Worm (Caenorhabditis elegans) whole organism, mixed stage, embryonic: ENCODE results near the gene R04B5.11.

Experiments
- bed-3 ChIP-seq: fragments of 200-800 bp; sonication (Bioruptor generic); optimal IDR thresholded peaks from 3 replicates; lab custom pipeline; 2018; ENCODE audit warnings: mild to moderate bottlenecking, missing genetic modification characterization, moderate library complexity, missing compliant biosample characterization
- blmp-1 ChIP-seq: fragments of 150-350 bp; optimal IDR thresholded peaks from 2 replicates; lab custom pipeline; 2014; ENCODE audit warnings: missing biosample characterization, missing genetic modification characterization
- ceh-39 ChIP-seq: fragments of 150-350 bp; optimal IDR thresholded peaks from 2 replicates; lab custom pipeline; 2014; ENCODE audit warnings: missing biosample characterization, missing genetic modification characterization
- ceh-43 ChIP-seq: fragments of 200-800 bp; sonication (Bioruptor generic); optimal IDR thresholded peaks from 2 replicates; lab custom pipeline; 2018; ENCODE audit warnings: mild to moderate bottlenecking, missing genetic modification characterization, moderate library complexity, missing compliant biosample characterization
- ceh-83 ChIP-seq: fragments of 200-800 bp; sonication (Bioruptor generic); optimal IDR thresholded peaks from 2 replicates; lab custom pipeline; 2018; ENCODE audit warnings: mild to moderate bottlenecking, missing genetic modification characterization, missing compliant biosample characterization
- ces-1 ChIP-seq: fragments of 150-350 bp; optimal IDR thresholded peaks from 2 replicates; lab custom pipeline; 2014; ENCODE audit warnings: missing biosample characterization, missing genetic modification reagents, missing genetic modification characterization
- cnd-1 ChIP-seq: fragments of 200-800 bp; sonication (Bioruptor generic); optimal IDR thresholded peaks from 2 replicates; lab custom pipeline; 2018; ENCODE audit warnings: mild to moderate bottlenecking, missing genetic modification characterization, missing compliant biosample characterization
- elt-1 ChIP-seq: sonication (generic microtip); optimal IDR thresholded peaks from 2 replicates; lab custom pipeline; 2017; ENCODE audit warnings: missing genetic modification characterization, mild to moderate bottlenecking, missing compliant biosample characterization, antibody characterized with exemption, moderate library complexity, borderline replicate concordance; ENCODE audit not compliant: insufficient read depth
- elt-3 ChIP-seq: fragments of 150-350 bp; optimal IDR thresholded peaks from 2 replicates; lab custom pipeline; 2014; ENCODE audit warnings: missing biosample characterization, missing genetic modification characterization
- flh-1 ChIP-seq: fragments of 200-800 bp; sonication (Bioruptor generic); optimal IDR thresholded peaks from 2 replicates; lab custom pipeline; 2018; ENCODE audit warnings: mild to moderate bottlenecking, missing genetic modification characterization, moderate library complexity, missing compliant biosample characterization
- ham-2 ChIP-seq: fragments of 200-800 bp; sonication (Bioruptor generic); optimal IDR thresholded peaks from 2 replicates; lab custom pipeline; 2018; ENCODE audit warnings: mild to moderate bottlenecking, missing genetic modification characterization, missing compliant biosample characterization
- lin-13 ChIP-seq: fragments of 150-350 bp; optimal IDR thresholded peaks from 2 replicates; lab custom pipeline; 2014; ENCODE audit warnings: missing biosample characterization, missing genetic modification characterization
- lin-32 ChIP-seq: fragments of 200-800 bp; sonication (Bioruptor generic); optimal IDR thresholded peaks from 2 replicates; lab custom pipeline; 2018; ENCODE audit warnings: mild to moderate bottlenecking, missing genetic modification characterization, missing compliant biosample characterization
- mab-5 ChIP-seq: fragments of 150-350 bp; optimal IDR thresholded peaks from 2 replicates; lab custom pipeline; 2014; ENCODE audit warnings: missing biosample characterization, missing genetic modification characterization
- mep-1 ChIP-seq: fragments of 150-350 bp; optimal IDR thresholded peaks from 2 replicates; lab custom pipeline; 2017; ENCODE audit warnings: missing biosample characterization, missing genetic modification reagents, missing genetic modification characterization, inconsistent platforms
- mls-2 ChIP-seq: sonication (generic microtip); optimal IDR thresholded peaks from 2 replicates; lab custom pipeline; 2016; ENCODE audit warnings: mild to moderate bottlenecking, missing genetic modification characterization, moderate library complexity, missing compliant biosample characterization
- nhr-12 ChIP-seq: fragments of 150-350 bp; optimal IDR thresholded peaks from 2 replicates; lab custom pipeline; 2014; ENCODE audit warnings: missing biosample characterization, missing genetic modification characterization
- nhr-237 ChIP-seq: fragments of 150-350 bp; optimal IDR thresholded peaks from 2 replicates; lab custom pipeline; 2014; ENCODE audit warnings: missing biosample characterization, missing genetic modification characterization
- nhr-76 ChIP-seq: sonication (generic microtip); optimal IDR thresholded peaks from 2 replicates; lab custom pipeline; 2017; ENCODE audit warnings: missing biosample characterization, missing genetic modification characterization
- pha-4 ChIP-seq: fragments of 150-350 bp; optimal IDR thresholded peaks from 2 replicates; lab custom pipeline; 2018; ENCODE audit warnings: missing biosample characterization, missing genetic modification reagents, missing genetic modification characterization
- sem-2 ChIP-seq: fragments of 200-800 bp; sonication (Bioruptor generic); optimal IDR thresholded peaks from 2 replicates; lab custom pipeline; 2018; ENCODE audit warnings: mild to moderate bottlenecking, missing genetic modification characterization, missing compliant biosample characterization
- snpc-4 ChIP-seq: fragments of 150-350 bp; optimal IDR thresholded peaks from 2 replicates; lab custom pipeline; 2014; ENCODE audit warnings: missing biosample characterization, missing genetic modification characterization
- sptf-1 ChIP-seq: sonication (generic microtip); optimal IDR thresholded peaks from 2 replicates; lab custom pipeline; 2017; ENCODE audit warnings: mild to moderate bottlenecking, missing genetic modification characterization, moderate library complexity, missing compliant biosample characterization
- tbx-8 ChIP-seq: fragments of 200-800 bp; sonication (Bioruptor generic); optimal IDR thresholded peaks from 2 replicates; lab custom pipeline; 2018; ENCODE audit warnings: mild to moderate bottlenecking, missing genetic modification characterization, moderate library complexity, missing compliant biosample characterization
- unc-120 ChIP-seq: sonication (generic microtip); optimal IDR thresholded peaks from 2 replicates; lab custom pipeline; 2017; ENCODE audit warnings: missing genetic modification characterization, missing compliant biosample characterization; ENCODE audit not compliant: poor library complexity, severe bottlenecking
- unc-39 ChIP-seq: fragments of 150-350 bp; optimal IDR thresholded peaks from 2 replicates; lab custom pipeline; 2014; ENCODE audit warnings: missing biosample characterization, missing genetic modification characterization
- unc-62 ChIP-seq: fragments of 150-350 bp; optimal IDR thresholded peaks from 2 replicates; lab custom pipeline; 2014; ENCODE audit warnings: missing biosample characterization, missing genetic modification reagents, missing genetic modification characterization
- zip-8 ChIP-seq: fragments of 150-350 bp; optimal IDR thresholded peaks from 2 replicates; lab custom pipeline; 2014; ENCODE audit warnings: missing biosample characterization, missing genetic modification characterization
- ztf-11 ChIP-seq: fragments of 150-350 bp; optimal IDR thresholded peaks from 2 replicates; lab custom pipeline; 2014; ENCODE audit warnings: missing biosample characterization, missing genetic modification characterization

R04B5.11 gene

ce11 chrV:10117465-10117864 lies 26.4 kb upstream of the R04B5.11 start, which contains the start of gene C08B6.5:
Gene C08B6.5 (plus strand): TSS chrV:10117765.
- no peak for TF ChIP-seq tbx-8 (GFP tag; lab: Kevin White, UChicago)
- TF ChIP-seq ces-1 = no peak
- no peak for TF ChIP-seq unc-39
- TF ChIP-seq bed-3 = no peak
- no peak for TF ChIP-seq mls-2
- no peak for TF ChIP-seq elt-1 (tag; lab: Kevin White, UChicago)
- TF ChIP-seq zip-8 (tag; lab: Kevin White, UChicago) = no peak
- TF ChIP-seq pha-4 (tag; lab: Kevin White, UChicago) = no peak
- no peak for TF ChIP-seq mab-5 (tag; lab: Kevin White, UChicago)
- no peak for TF ChIP-seq blmp-1
- no peak for TF ChIP-seq elt-3 (tag; lab: Kevin White, UChicago)
- TF ChIP-seq nhr-237 (tag; lab: Kevin White, UChicago) = no peak
- no peak for TF ChIP-seq ztf-11 (tag; lab: Kevin White, UChicago)
- TF ChIP-seq flh-1 (GFP tag; lab: Kevin White, UChicago) = no peak
- no peak for TF ChIP-seq sptf-1 (tag; lab: Kevin White, UChicago)
- no peak for TF ChIP-seq nhr-12 (tag; lab: Kevin White, UChicago)
- no peak for TF ChIP-seq mep-1 (tag; lab: Kevin White, UChicago)
- no peak for TF ChIP-seq ham-2 (GFP tag; lab: Kevin White, UChicago)
- TF ChIP-seq cnd-1 = no peak
- no peak for TF ChIP-seq lin-13 (tag; lab: Kevin White, UChicago)

ce11 chrV:10114329-10114728 lies 23.3 kb upstream of the R04B5.11 start, which contains the start of gene cht-5:
Gene cht-5 (plus strand): TSS chrV:10114629.
- TF ChIP-seq lin-32 (GFP tag; lab: Kevin White, UChicago) = no peak
- no peak for TF ChIP-seq ceh-43 (GFP tag; lab: Kevin White, UChicago)
- no peak for TF ChIP-seq mab-5 (tag; lab: Kevin White, UChicago)
- no peak for TF ChIP-seq sptf-1 (tag; lab: Kevin White, UChicago)
- TF ChIP-seq unc-39 = no peak
- no peak for TF ChIP-seq pha-4 (tag; lab: Kevin White, UChicago)
- TF ChIP-seq tbx-8 (GFP tag; lab: Kevin White, UChicago) = no peak
- no peak for TF ChIP-seq nhr-237 (tag; lab: Kevin White, UChicago)
- no peak for TF ChIP-seq ham-2 (GFP tag; lab: Kevin White, UChicago)
- TF ChIP-seq ceh-83 = no peak
- TF ChIP-seq, all 35 proteins: peak for 0

ce11 chrV:10112187-10112586 lies 21.1 kb upstream of the R04B5.11 start, which contains the start of gene C08B6.3:
Gene C08B6.3 (minus strand): TSS chrV:10112287.
- TF ChIP-seq ceh-83 (no peak), unc-62 (GFP tag; lab: Kevin White, UChicago) (no peak), lin-32 (GFP tag; lab: Kevin White, UChicago) (no peak), ztf-11 (tag; lab: Kevin White, UChicago) (no peak), nhr-237 (tag; lab: Kevin White, UChicago) (no peak)

ce11 chrV:10111129-10111528 lies 20.1 kb upstream of the R04B5.11 start:
- TF ChIP-seq pha-4 (tag; lab: Kevin White, UChicago) = no peak
- no peak for TF ChIP-seq mep-1 (tag; lab: Kevin White, UChicago)
- TF ChIP-seq sem-2 (GFP tag; lab: Kevin White, UChicago) = no peak

ce11 chrV:10107309-10107708 lies 16.3 kb upstream of the R04B5.11 start, which contains the start of gene C08B6.11:
Gene C08B6.11 (plus strand): TSS chrV:10107609.
- TF ChIP-seq sem-2 (GFP tag; lab: Kevin White, UChicago) (no peak), lin-13 (tag; lab: Kevin White, UChicago) (no peak), bed-3 (no peak), elt-1 (tag; lab: Kevin White, UChicago) (no peak), elt-3 (tag; lab: Kevin White, UChicago) (no peak)
- TF ChIP-seq, all 35 proteins: peak for 0

ce11 chrV:10105412-10105811 lies 14.4 kb upstream of the R04B5.11 start, which contains the start of gene C08B6.2:
Gene C08B6.2 (plus strand): TSS chrV:10105712.
- TF ChIP-seq mep-1 (tag; lab: Kevin White, UChicago) (no peak), ceh-83 (no peak), mls-2 (no peak), elt-1 (tag; lab: Kevin White, UChicago) (no peak), zip-8 (tag; lab: Kevin White, UChicago) (no peak), bed-3 (no peak), nhr-76 (no peak), unc-120 (tag; lab: Kevin White, UChicago) (no peak), mab-5 (tag; lab: Kevin White, UChicago) (no peak), lin-32 (GFP tag; lab: Kevin White, UChicago) (no peak), snpc-4 (tag; lab: Kevin White, UChicago) (no peak), blmp-1 (no peak), ceh-39 (no peak), sem-2 (GFP tag; lab: Kevin White, UChicago) (no peak), elt-3 (tag; lab: Kevin White, UChicago) (no peak), ceh-43 (GFP tag; lab: Kevin White, UChicago) (no peak)
- TF ChIP-seq, all 35 proteins: peak for 0
